8 worm cellular contexts compared by ENCODE assay signal in genomic region chrV:15664053-15664661, ce11.
TF ChIP-seq lines count a peak whose summit lies in the region.

No protein-coding gene starts in this region.

TF ChIP-seq in whole organism, L1 larva, 84 proteins besides CTCF, POLR2A, EP300 and RAD21 (continues in another document):
- TF ChIP-seq lsy-2 (tag; optimal IDR thresholded peaks at IDR 0.05; lab: Kevin White, UChicago) = peak; percentile 55 to 71
- no peak for TF ChIP-seq lir-3 (tag; optimal IDR thresholded peaks at IDR 0.05; lab: Kevin White, UChicago; ENCODE audit: poor library complexity)
- TF ChIP-seq nhr-28 (tag; optimal IDR thresholded peaks at IDR 0.05; lab: Kevin White, UChicago) = no peak
- peak; percentile 20 for TF ChIP-seq tbx-2 (tag; optimal IDR thresholded peaks at IDR 0.05; lab: Kevin White, UChicago)
- peak; percentile 15 for TF ChIP-seq elt-2 (tag; optimal IDR thresholded peaks at IDR 0.05; lab: Kevin White, UChicago)
- peak in 3 of 6 experiments; percentile 41 to 63 (median 59) for TF ChIP-seq elt-3 (tag; optimal IDR thresholded peaks at IDR 0.05; lab: Kevin White, UChicago)
- peak; percentile 7 to 58 for TF ChIP-seq lin-35 (GFP tag; optimal IDR thresholded peaks at IDR 0.05; lab: Kevin White, UChicago)
- TF ChIP-seq mep-1 (tag; optimal IDR thresholded peaks at IDR 0.05; lab: Kevin White, UChicago) = peak; percentile 59
- TF ChIP-seq nhr-20 (tag; optimal IDR thresholded peaks at IDR 0.05; lab: Kevin White, UChicago) = peak; percentile 81
- TF ChIP-seq swsn-7 (tag; optimal IDR thresholded peaks at IDR 0.05; lab: Kevin White, UChicago) = peak; percentile 16
- peak; percentile 83 for TF ChIP-seq lin-14 (GFP tag; optimal IDR thresholded peaks at IDR 0.05; lab: Kevin White, UChicago)

TF ChIP-seq in whole organism, L2 larva, 48 proteins besides CTCF, POLR2A, EP300 and RAD21 (continues in another document):
- TF ChIP-seq elt-1 (tag; optimal IDR thresholded peaks at IDR 0.05; lab: Kevin White, UChicago) (peak; percentile 26), nhr-129 (tag; optimal IDR thresholded peaks at IDR 0.05; lab: Kevin White, UChicago) (peak; percentile 93), fos-1 (tag; optimal IDR thresholded peaks at IDR 0.05; lab: Kevin White, UChicago) (peak; percentile 59), sem-4 (tag; optimal IDR thresholded peaks at IDR 0.05; lab: Kevin White, UChicago) (peak; percentile 54), sma-3 (GFP tag; optimal IDR thresholded peaks at IDR 0.05; lab: Kevin White, UChicago) (no peak), unc-62 (GFP tag; optimal IDR thresholded peaks at IDR 0.05; lab: Kevin White, UChicago) (no peak), lsy-2 (tag; optimal IDR thresholded peaks at IDR 0.05; lab: Kevin White, UChicago) (peak in 1 of 2 experiments; percentile 33), blmp-1 (tag; optimal IDR thresholded peaks at IDR 0.05; lab: Kevin White, UChicago; ENCODE audit: insufficient read depth) (peak; percentile 80), crh-2 (tag; optimal IDR thresholded peaks at IDR 0.05; lab: Kevin White, UChicago) (peak; percentile 47), nhr-23 (tag; optimal IDR thresholded peaks at IDR 0.05; lab: Kevin White, UChicago) (no peak), ceh-16 (tag; optimal IDR thresholded peaks at IDR 0.05; lab: Kevin White, UChicago) (peak; percentile 45)

TF ChIP-seq in whole organism, L3 larva, 47 proteins besides CTCF, POLR2A, EP300 and RAD21 (continues in another document):
- no peak for TF ChIP-seq mdl-1 (tag; optimal IDR thresholded peaks at IDR 0.05; lab: Kevin White, UChicago)
- TF ChIP-seq unc-39 (tag; optimal IDR thresholded peaks at IDR 0.05; lab: Kevin White, UChicago) = no peak
- TF ChIP-seq lsy-12 (tag; optimal IDR thresholded peaks at IDR 0.05; lab: Kevin White, UChicago) = no peak
- no peak for TF ChIP-seq nhr-237 (tag; optimal IDR thresholded peaks at IDR 0.05; lab: Kevin White, UChicago)
- TF ChIP-seq tbx-2 (tag; optimal IDR thresholded peaks at IDR 0.05; lab: Kevin White, UChicago) = no peak
- TF ChIP-seq nhr-77 (tag; optimal IDR thresholded peaks at IDR 0.05; lab: Kevin White, UChicago) = no peak
- TF ChIP-seq pqm-1 (tag; optimal IDR thresholded peaks at IDR 0.05; lab: Kevin White, UChicago) = no peak
- TF ChIP-seq lin-15B (tag; optimal IDR thresholded peaks at IDR 0.05; lab: Kevin White, UChicago) = no peak
- no peak for TF ChIP-seq snpc-4 (tag; optimal IDR thresholded peaks at IDR 0.05; lab: Kevin White, UChicago)
- TF ChIP-seq nhr-23 (tag; optimal IDR thresholded peaks at IDR 0.05; lab: Kevin White, UChicago) = peak; percentile 17
- no peak for TF ChIP-seq zag-1 (tag; optimal IDR thresholded peaks at IDR 0.05; lab: Kevin White, UChicago)
- TF ChIP-seq egl-27 (tag; optimal IDR thresholded peaks at IDR 0.05; lab: Kevin White, UChicago) = no peak

TF ChIP-seq in whole organism, L4 larva, 104 proteins besides CTCF, POLR2A, EP300 and RAD21 (continues in another document):
- 0 out of 2 replicates have a peak, but pooled peaks have one; percentile 40 for TF ChIP-seq ctbp-1 (GFP tag; IDR thresholded peaks at IDR 0.05; lab: Robert Waterston, UW)
- peak; percentile 13 for TF ChIP-seq nhr-48 (tag; optimal IDR thresholded peaks at IDR 0.05; lab: Kevin White, UChicago)
- peak; percentile 71 for TF ChIP-seq hlh-11 (tag; optimal IDR thresholded peaks at IDR 0.05; lab: Kevin White, UChicago)
- no peak for TF ChIP-seq unc-62 (GFP tag; optimal IDR thresholded peaks at IDR 0.05 in 1 of 2; lab: Kevin White, UChicago)
- no peak for TF ChIP-seq unc-62 (tag; optimal IDR thresholded peaks at IDR 0.05; lab: Kevin White, UChicago)
- peak in 1 of 2 experiments; percentile 42 for TF ChIP-seq lsy-2 (tag; optimal IDR thresholded peaks at IDR 0.05; lab: Kevin White, UChicago)
- peak; percentile 41 for TF ChIP-seq nhr-6 (tag; optimal IDR thresholded peaks at IDR 0.05; lab: Kevin White, UChicago)
- peak; percentile 92 for TF ChIP-seq dve-1 (tag; optimal IDR thresholded peaks at IDR 0.05; lab: Kevin White, UChicago; ENCODE audit: insufficient read depth)
- TF ChIP-seq F37D6.2 (tag; optimal IDR thresholded peaks at IDR 0.05; lab: Kevin White, UChicago) = no peak
- no peak for TF ChIP-seq lin-39 (tag; optimal IDR thresholded peaks at IDR 0.05; lab: Kevin White, UChicago)
- TF ChIP-seq spr-3 (GFP tag; optimal IDR thresholded peaks at IDR 0.05; lab: Kevin White, UChicago) = no peak
- TF ChIP-seq mep-1 (tag; optimal IDR thresholded peaks at IDR 0.05; lab: Kevin White, UChicago) = peak; percentile 55

TF ChIP-seq in whole organism, early embryonic, 17 proteins besides CTCF, POLR2A, EP300 and RAD21:
- no peak for TF ChIP-seq tbx-37 (GFP tag; conservative IDR thresholded peaks at IDR 0.05; lab: Robert Waterston, UW)
- peak; percentile 3 for TF ChIP-seq ceh-36 (tag; optimal IDR thresholded peaks at IDR 0.05; lab: Kevin White, UChicago)

TF ChIP-seq in whole organism, late embryonic, 69 proteins besides CTCF, POLR2A, EP300 and RAD21:
- TF ChIP-seq ceh-18 (tag; optimal IDR thresholded peaks at IDR 0.05; lab: Kevin White, UChicago) = peak; percentile 20
- peak; percentile 60 for TF ChIP-seq unc-55 (GFP tag; optimal IDR thresholded peaks at IDR 0.05; lab: Kevin White, UChicago)
- TF ChIP-seq hlh-8 (tag; optimal IDR thresholded peaks at IDR 0.05; lab: Kevin White, UChicago) = no peak
- peak; percentile 22 for TF ChIP-seq ceh-31 (tag; optimal IDR thresholded peaks at IDR 0.05; lab: Kevin White, UChicago)
- TF ChIP-seq rnt-1 (tag; optimal IDR thresholded peaks at IDR 0.05; lab: Kevin White, UChicago) = peak; percentile 17
- peak; percentile 62 for TF ChIP-seq pax-1 (tag; optimal IDR thresholded peaks at IDR 0.05; lab: Kevin White, UChicago)
- no peak for TF ChIP-seq ahr-1 (tag; optimal IDR thresholded peaks at IDR 0.05; lab: Kevin White, UChicago)
- no peak for TF ChIP-seq ceh-34 (tag; optimal IDR thresholded peaks at IDR 0.05; lab: Kevin White, UChicago)
- peak; percentile 57 for TF ChIP-seq dve-1 (tag; optimal IDR thresholded peaks at IDR 0.05; lab: Kevin White, UChicago)
- no peak for TF ChIP-seq gmeb-2 (tag; optimal IDR thresholded peaks at IDR 0.05; lab: Kevin White, UChicago)
- no peak for TF ChIP-seq hlh-13 (GFP tag; optimal IDR thresholded peaks at IDR 0.05; lab: Kevin White, UChicago)
- no peak for TF ChIP-seq ref-2 (tag; optimal IDR thresholded peaks at IDR 0.05; lab: Kevin White, UChicago)
- TF ChIP-seq C08G9.2 (tag; optimal IDR thresholded peaks at IDR 0.05; lab: Kevin White, UChicago) = no peak
- TF ChIP-seq eyg-1 (tag; optimal IDR thresholded peaks at IDR 0.05; lab: Kevin White, UChicago) = no peak

TF ChIP-seq in whole organism, mixed stage, embryonic, 35 proteins besides CTCF, POLR2A, EP300 and RAD21:
- TF ChIP-seq mls-2 (tag; optimal IDR thresholded peaks at IDR 0.05; lab: Kevin White, UChicago) = no peak
- peak; percentile 68 for TF ChIP-seq unc-62 (GFP tag; optimal IDR thresholded peaks at IDR 0.05; lab: Kevin White, UChicago)
- TF ChIP-seq hlh-1 (tag; optimal IDR thresholded peaks at IDR 0.05; lab: Kevin White, UChicago) = peak; percentile 9
- no peak for TF ChIP-seq bed-3 (GFP tag; optimal IDR thresholded peaks at IDR 0.05; lab: Kevin White, UChicago)
- no peak for TF ChIP-seq zip-8 (tag; optimal IDR thresholded peaks at IDR 0.05; lab: Kevin White, UChicago)
- TF ChIP-seq pha-4 (tag; optimal IDR thresholded peaks at IDR 0.05; lab: Kevin White, UChicago) = no peak
- no peak for TF ChIP-seq nhr-237 (tag; optimal IDR thresholded peaks at IDR 0.05; lab: Kevin White, UChicago)
- TF ChIP-seq cnd-1 (tag; optimal IDR thresholded peaks at IDR 0.05; lab: Kevin White, UChicago) = no peak
- TF ChIP-seq ces-1 (GFP tag; optimal IDR thresholded peaks at IDR 0.05; lab: Kevin White, UChicago) = no peak
- TF ChIP-seq mab-5 (tag; optimal IDR thresholded peaks at IDR 0.05; lab: Kevin White, UChicago) = no peak
- peak; percentile 68 for TF ChIP-seq elt-1 (tag; optimal IDR thresholded peaks at IDR 0.05; lab: Kevin White, UChicago; ENCODE audit: borderline replicate concordance, insufficient read depth)

TF ChIP-seq in whole organism, young adult, 124 proteins besides CTCF, POLR2A, EP300 and RAD21:
- TF ChIP-seq D2030.7 (GFP tag; IDR thresholded peaks at IDR 0.05; lab: Robert Waterston, UW) (no peak), T07F8.4 (tag; optimal IDR thresholded peaks at IDR 0.05; lab: Kevin White, UChicago) (no peak), mxl-1 (tag; optimal IDR thresholded peaks at IDR 0.05; lab: Kevin White, UChicago) (no peak), Y56A3A.18 (GFP tag; IDR thresholded peaks at IDR 0.05; lab: Robert Waterston, UW) (no peak), attf-5 (GFP tag; optimal IDR thresholded peaks at IDR 0.05; lab: Kevin White, UChicago) (peak; percentile 33), Y53F4B.3 (GFP tag; IDR thresholded peaks at IDR 0.05; lab: Robert Waterston, UW) (no peak), F39B2.1 (GFP tag; IDR thresholded peaks at IDR 0.05; lab: Robert Waterston, UW) (no peak), ama-1 (optimal IDR thresholded peaks at IDR 0.05; lab: Kevin White, UChicago) (no peak), ama-1 (GFP tag; optimal IDR thresholded peaks at IDR 0.05; lab: Kevin White, UChicago) (no peak), Y95B8A.8 (GFP tag; IDR thresholded peaks at IDR 0.05; lab: Robert Waterston, UW) (no peak), athp-1 (tag; optimal IDR thresholded peaks at IDR 0.05; lab: Kevin White, UChicago) (no peak), ztf-22 (GFP tag; optimal IDR thresholded peaks at IDR 0.05; lab: Kevin White, UChicago) (no peak), let-526 (GFP tag; IDR thresholded peaks at IDR 0.05; lab: Robert Waterston, UW) (no peak), snpc-1.1 (tag; optimal IDR thresholded peaks at IDR 0.05; lab: Kevin White, UChicago; ENCODE audit: insufficient read depth) (no peak), efl-1 (GFP tag; optimal IDR thresholded peaks at IDR 0.05; lab: Kevin White, UChicago) (no peak), nhr-80 (tag; optimal IDR thresholded peaks at IDR 0.05; lab: Kevin White, UChicago) (peak; percentile 45), nfya-2 (GFP tag; IDR thresholded peaks at IDR 0.05; lab: Robert Waterston, UW) (no peak), madf-8 (GFP tag; conservative IDR thresholded peaks at IDR 0.05; lab: Robert Waterston, UW) (no peak), dox-1 (GFP tag; IDR thresholded peaks at IDR 0.05; lab: Robert Waterston, UW) (0 out of 2 replicates have a peak, but pooled peaks have one; percentile 26), xnd-1 (tag; optimal IDR thresholded peaks at IDR 0.05; lab: Kevin White, UChicago) (no peak), F49E8.2 (tag; optimal IDR thresholded peaks at IDR 0.05; lab: Kevin White, UChicago; ENCODE audit: insufficient read depth) (no peak), hsf-1 (GFP tag; IDR thresholded peaks at IDR 0.05; lab: Robert Waterston, UW) (no peak), ceh-58 (GFP tag; IDR thresholded peaks at IDR 0.05; lab: Robert Waterston, UW) (no peak), cebp-1 (GFP tag; IDR thresholded peaks at IDR 0.05; lab: Robert Waterston, UW) (no peak), cebp-1 (tag; optimal IDR thresholded peaks at IDR 0.05; lab: Kevin White, UChicago) (peak; percentile 70), hmg-1.2 (GFP tag; IDR thresholded peaks at IDR 0.05; lab: Robert Waterston, UW) (peak; percentile 40; the same call in 1 of the 2 replicates)
